Fruit fly (Drosophila melanogaster): ENCODE results near the gene CG3062.

DNA sequence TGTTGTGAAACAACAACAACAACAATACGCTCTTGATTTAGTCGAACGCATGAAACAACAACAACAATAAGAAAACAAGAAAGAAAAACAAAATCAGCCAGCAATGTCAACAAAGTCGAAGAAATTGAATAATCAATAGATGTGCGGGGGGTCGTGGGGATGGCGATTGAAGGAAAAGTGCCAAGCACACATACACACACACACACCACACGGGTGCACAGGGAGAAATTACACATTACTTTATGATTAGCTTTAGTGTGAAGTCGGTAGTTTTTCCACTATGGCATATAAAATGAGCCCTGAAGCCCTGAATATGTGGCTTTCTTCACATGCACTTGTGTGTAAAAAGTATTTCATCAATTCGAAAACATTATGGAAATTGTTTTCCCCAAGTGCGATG is 48.3 kb upstream of the CG3062 start:
- no peak for TF ChIP-seq Met (GFP tag; optimal IDR thresholded peaks at IDR 0.05)
- TF ChIP-seq CG6854 (GFP tag; optimal IDR thresholded peaks at IDR 0.05), result no peak
- no peak for TF ChIP-seq fkh (GFP tag; optimal IDR thresholded peaks at IDR 0.05)
- no peak for TF ChIP-seq Hr39 (GFP tag; optimal IDR thresholded peaks at IDR 0.05)

Data from whole organism, prepupa.